Worm (Caenorhabditis elegans): ENCODE data around the gene T28A11.3.

- no peak for TF ChIP-seq R02D3.7 (tag; optimal IDR thresholded peaks at IDR 0.05)
- no peak for TF ChIP-seq mdl-1 (tag; optimal IDR thresholded peaks at IDR 0.05)
- TF ChIP-seq jun-1 (tag; optimal IDR thresholded peaks at IDR 0.05): no peak
- no peak for TF ChIP-seq unc-62 (GFP tag; optimal IDR thresholded peaks at IDR 0.05)
- no peak for TF ChIP-seq daf-12 (tag; optimal IDR thresholded peaks at IDR 0.05)
- no peak for TF ChIP-seq skn-1 (tag; optimal IDR thresholded peaks at IDR 0.05)
- no peak for TF ChIP-seq nhr-67 (tag; optimal IDR thresholded peaks at IDR 0.05)
- no peak for TF ChIP-seq elt-2 (tag; optimal IDR thresholded peaks at IDR 0.05)
- TF ChIP-seq fkh-10 (GFP tag; optimal IDR thresholded peaks at IDR 0.05): no peak
- no peak for TF ChIP-seq ztf-11 (tag; optimal IDR thresholded peaks at IDR 0.05)
Measured at ce11 chrV:3284629-3285028, 9.5 kb downstream of the T28A11.3 start, which contains the start of gene F35F10.5.

All from whole organism, L3 larva.